Fruit fly (Drosophila melanogaster): ENCODE results near the gene CG33642.

CG33642 gene

DNA sequence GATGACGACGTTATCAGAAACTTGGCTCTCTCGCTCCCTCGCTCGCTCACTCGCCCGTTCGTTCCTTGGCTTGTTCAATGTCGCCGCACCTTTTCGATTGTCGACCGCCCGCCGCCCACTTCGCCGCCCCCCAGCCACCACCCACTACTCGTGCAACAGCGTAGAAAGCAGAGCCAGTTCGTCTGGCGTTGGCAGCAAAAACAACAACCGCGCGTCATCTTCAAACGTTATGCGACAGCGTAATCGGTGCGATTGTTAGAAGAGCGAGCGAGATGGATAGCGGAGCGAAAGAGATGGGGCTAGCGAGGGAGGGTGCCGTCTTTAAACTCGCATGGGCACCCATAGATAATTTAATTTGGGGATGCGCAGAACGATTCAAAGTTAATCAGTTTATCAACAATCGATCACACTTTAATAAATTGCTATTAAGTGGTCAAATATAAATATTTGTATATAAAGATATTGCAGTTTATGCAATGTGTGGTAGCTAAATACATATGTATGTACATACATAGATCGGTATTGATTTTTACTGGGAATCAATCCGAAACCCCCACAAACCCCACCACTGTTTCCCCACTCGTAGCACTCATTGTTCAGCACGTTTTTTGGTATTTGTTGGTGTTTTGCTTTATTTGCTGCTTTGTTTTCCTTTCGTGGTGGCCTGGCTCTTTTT, 15.4 kb upstream of the CG33642 start (continued):
- TF ChIP-seq CG7928 (GFP tag; optimal IDR thresholded peaks at IDR 0.05) (peak; percentile 27), CG10431 (GFP tag; optimal IDR thresholded peaks at IDR 0.05) (no peak), nerfin-2 (GFP tag; IDR thresholded peaks at IDR 0.05; ENCODE audit: partially characterized antibody) (no peak), HLH54F (GFP tag; optimal IDR thresholded peaks at IDR 0.05) (peak; percentile 49), Nf-YB (GFP tag; optimal IDR thresholded peaks at IDR 0.05) (no peak), CG13624 (GFP tag; optimal IDR thresholded peaks at IDR 0.05) (no peak), CG3407 (GFP tag; optimal IDR thresholded peaks at IDR 0.05) (no peak), lbe (GFP tag; optimal IDR thresholded peaks at IDR 0.05) (peak; percentile 21), run (tag; optimal IDR thresholded peaks at IDR 0.05) (peak; percentile 22), zf30C (GFP tag; optimal IDR thresholded peaks at IDR 0.05) (no peak), sqz (GFP tag; optimal IDR thresholded peaks at IDR 0.05) (no peak), eve (GFP tag; optimal IDR thresholded peaks at IDR 0.05) (peak in 1 of 2 experiments; percentile 67), pita (GFP tag; optimal IDR thresholded peaks at IDR 0.05) (no peak), tap (tag; optimal IDR thresholded peaks at IDR 0.05) (peak; percentile 18), Scr (GFP tag; IDR thresholded peaks at IDR 0.05; ENCODE audit: partially characterized antibody) (0 out of 2 replicates have a peak, but pooled peaks have one; percentile 11), Hr39 (optimal IDR thresholded peaks at IDR 0.05) (no peak), CG15696 (tag; optimal IDR thresholded peaks at IDR 0.05) (no peak), Mad (GFP tag; optimal IDR thresholded peaks at IDR 0.05) (no peak), Ravus (GFP tag; IDR thresholded peaks at IDR 0.05) (no peak; the same call in 1 of the 2 replicates), CG2712 (tag; optimal IDR thresholded peaks at IDR 0.05) (peak; percentile 39), CG6689 (GFP tag; IDR thresholded peaks at IDR 0.05) (no peak; the same call in 1 of the 2 replicates), maf-S (GFP tag; optimal IDR thresholded peaks at IDR 0.05) (no peak), H15 (GFP tag; IDR thresholded peaks at IDR 0.05) (peak; percentile 29; the same call in 1 of the 3 replicates), CG9932 (GFP tag; IDR thresholded peaks at IDR 0.05) (peak; percentile 66), Hsf (GFP tag; optimal IDR thresholded peaks at IDR 0.05) (peak; percentile 1), sima (GFP tag; optimal IDR thresholded peaks at IDR 0.05) (no peak), Xrp1 (GFP tag; IDR thresholded peaks at IDR 0.05) (peak; percentile 52; the same call in 1 of the 2 replicates), fd64A (GFP tag; optimal IDR thresholded peaks at IDR 0.05) (no peak), CG3726 (GFP tag; IDR thresholded peaks at IDR 0.05) (0 out of 3 replicates have a peak, but pooled peaks have one; percentile 36), ERR (GFP tag; optimal IDR thresholded peaks at IDR 0.05) (no peak), CkIIα-i1 (GFP tag; IDR thresholded peaks at IDR 0.05) (no peak), mam (GFP tag; optimal IDR thresholded peaks at IDR 0.05) (peak; percentile 28), CoRest (tag; optimal IDR thresholded peaks at IDR 0.05) (peak; percentile 75), CG6254 (GFP tag; optimal IDR thresholded peaks at IDR 0.05) (peak; percentile 17), CG11093 (GFP tag; IDR thresholded peaks at IDR 0.05) (0 out of 3 replicates have a peak, but pooled peaks have one; percentile 6), CTCF (GFP tag; optimal IDR thresholded peaks at IDR 0.05) (peak; percentile 20), repo (GFP tag; optimal IDR thresholded peaks at IDR 0.05) (no peak), Dbx (GFP tag; IDR thresholded peaks at IDR 0.05) (peak; percentile 63; the same call in 2 of the 3 replicates), Hmr (GFP tag; optimal IDR thresholded peaks at IDR 0.05) (peak; percentile 80), CG2875 (GFP tag; optimal IDR thresholded peaks at IDR 0.05) (peak; percentile 34), Dad (GFP tag; optimal IDR thresholded peaks at IDR 0.05) (no peak), CG10147 (GFP tag; optimal IDR thresholded peaks at IDR 0.05) (peak; percentile 68), toy (GFP tag; IDR thresholded peaks at IDR 0.05) (no peak), Opbp (GFP tag; IDR thresholded peaks at IDR 0.05; ENCODE audit: partially characterized antibody) (no peak), CG6175 (GFP tag; IDR thresholded peaks at IDR 0.05) (peak; percentile 99), Poxn (GFP tag; IDR thresholded peaks at IDR 0.05) (peak; percentile 57), CG17328 (GFP tag; IDR thresholded peaks at IDR 0.05) (no peak), NFAT (GFP tag; IDR thresholded peaks at IDR 0.05) (peak; percentile 54; the same call in 1 of the 2 replicates), gsb-n (tag; optimal IDR thresholded peaks at IDR 0.05) (peak; percentile 30), CG9817 (tag; optimal IDR thresholded peaks at IDR 0.05) (peak; percentile 82)

Data from whole organism, embryonic.